Worm (Caenorhabditis elegans): ENCODE data around the gene R09E10.5.

ce11 chrIV:10349871-10350640 is 48.0 kb upstream of the R09E10.5 start, which contains the start of the genes unc-43 and Y43C5B.3:
- TF ChIP-seq fos-1 (tag; optimal IDR thresholded peaks at IDR 0.05) (peak; percentile 62), snpc-4 (tag; optimal IDR thresholded peaks at IDR 0.05) (no peak), ztf-11 (tag; optimal IDR thresholded peaks at IDR 0.05) (no peak), ceh-16 (tag; optimal IDR thresholded peaks at IDR 0.05) (no peak), zag-1 (tag; optimal IDR thresholded peaks at IDR 0.05) (no peak), unc-62 (GFP tag; optimal IDR thresholded peaks at IDR 0.05) (no peak), lin-13 (GFP tag; optimal IDR thresholded peaks at IDR 0.05) (no peak), egl-27 (tag; optimal IDR thresholded peaks at IDR 0.05) (no peak)
